Worm (Caenorhabditis elegans): ENCODE data around the gene dmsr-16.

DNA sequence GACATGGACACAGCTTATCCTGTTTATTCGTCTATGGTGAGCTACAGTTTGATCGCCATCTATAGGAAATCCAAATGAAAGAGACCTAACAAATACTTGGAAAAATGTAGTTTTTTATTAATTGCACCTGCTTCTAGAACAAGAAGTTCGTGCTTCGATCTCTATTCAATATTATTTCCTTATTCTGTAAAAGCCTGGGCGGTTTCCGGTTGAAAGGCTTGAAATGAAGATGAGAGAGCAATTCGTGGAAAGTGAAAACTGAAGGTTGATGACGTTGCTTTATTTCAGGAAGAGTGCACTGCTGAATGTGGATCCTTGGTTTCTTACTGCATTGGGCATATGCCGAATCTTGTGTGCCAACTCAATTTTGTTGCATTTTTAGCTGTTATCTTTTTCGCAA is 28.2 kb downstream of the dmsr-16 start:
- TF ChIP-seq nfya-1 (tag; optimal IDR thresholded peaks at IDR 0.05; ENCODE audit: borderline replicate concordance, insufficient read depth): no peak
- no peak for TF ChIP-seq F10E7.11 (tag; optimal IDR thresholded peaks at IDR 0.05)
- no peak for TF ChIP-seq unc-62 (GFP tag; optimal IDR thresholded peaks at IDR 0.05)
- no peak for TF ChIP-seq bed-2 (GFP tag; IDR thresholded peaks at IDR 0.05)
- TF ChIP-seq Y53F4B.3 (GFP tag; IDR thresholded peaks at IDR 0.05): no peak
- no peak for TF ChIP-seq D2030.7 (GFP tag; IDR thresholded peaks at IDR 0.05)
- no peak for TF ChIP-seq hmg-20 (GFP tag; IDR thresholded peaks at IDR 0.05)
- no peak for TF ChIP-seq lag-1 (GFP tag; IDR thresholded peaks at IDR 0.05)
- TF ChIP-seq cebp-2 (GFP tag; IDR thresholded peaks at IDR 0.05): 0 out of 2 replicates have a peak, but pooled peaks have one; percentile 26
- TF ChIP-seq ztf-6 (GFP tag; IDR thresholded peaks at IDR 0.05): no peak
- no peak for TF ChIP-seq snpc-3.4 (tag; optimal IDR thresholded peaks at IDR 0.05)
- no peak for TF ChIP-seq ccch-3 (GFP tag; optimal IDR thresholded peaks at IDR 0.05)
- TF ChIP-seq madf-3 (GFP tag; IDR thresholded peaks at IDR 0.05): no peak
- no peak for TF ChIP-seq ceh-91 (GFP tag; IDR thresholded peaks at IDR 0.05)

Measured in whole organism, young adult.